Fruit fly (Drosophila melanogaster): ENCODE results near the gene dec.

DNA sequence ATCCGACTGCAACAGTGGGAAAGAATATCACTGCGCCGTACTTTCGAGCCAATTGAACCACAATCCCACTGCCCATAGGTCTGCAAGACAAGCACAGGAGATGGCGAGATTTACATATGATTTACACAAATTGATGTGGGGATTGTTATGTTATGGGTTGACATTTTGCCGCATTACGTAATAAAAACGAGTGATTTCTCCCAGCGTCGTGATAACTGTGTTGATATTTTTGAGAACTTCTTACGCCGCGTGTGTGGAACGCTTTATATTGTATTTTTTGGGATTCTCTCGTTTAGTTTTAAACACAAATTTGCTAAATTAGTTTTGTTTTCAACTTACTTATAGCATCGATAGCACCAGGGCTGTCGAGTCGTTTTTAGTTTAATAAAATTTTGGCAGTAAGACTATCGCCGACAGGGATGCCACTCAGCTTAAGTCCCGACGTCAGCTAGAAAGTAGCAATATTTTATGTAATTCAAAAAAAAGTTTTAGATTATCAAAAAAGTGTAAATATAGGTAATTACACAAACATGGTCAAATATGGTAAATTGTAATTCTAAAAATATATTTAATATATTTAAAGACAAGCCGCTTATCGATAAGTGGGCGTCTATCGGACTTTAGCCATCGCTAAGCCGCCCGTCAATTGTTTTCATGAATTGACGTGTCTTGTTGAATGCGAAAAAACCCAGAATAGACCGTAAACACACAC lies 20.5 kb upstream of the dec start, which contains the start of the genes CG45089, ND-MNLL and p115:
- no peak for TF ChIP-seq CG8478 (optimal IDR thresholded peaks at IDR 0.05)
- TF ChIP-seq pan (optimal IDR thresholded peaks at IDR 0.05) = no peak
- no peak for TF ChIP-seq Dll (optimal IDR thresholded peaks at IDR 0.05)
- no peak for TF ChIP-seq usp (GFP tag; optimal IDR thresholded peaks at IDR 0.05)
- TF ChIP-seq psq (optimal IDR thresholded peaks at IDR 0.05) = no peak
- TF ChIP-seq EcR (GFP tag; optimal IDR thresholded peaks at IDR 0.05) = no peak
